Worm (Caenorhabditis elegans): Measurements from ENCODE around the gene srap-1.

ce11 chrII:11176441-11176840 lies 26.6 kb upstream of the srap-1 start:
- no peak for TF ChIP-seq lin-32 (GFP tag; optimal IDR thresholded peaks at IDR 0.05)
- no peak for TF ChIP-seq zip-8 (tag; optimal IDR thresholded peaks at IDR 0.05)
- no peak for TF ChIP-seq bed-3 (GFP tag; optimal IDR thresholded peaks at IDR 0.05)
- no peak for TF ChIP-seq nhr-237 (tag; optimal IDR thresholded peaks at IDR 0.05)
- no peak for TF ChIP-seq ztf-11 (tag; optimal IDR thresholded peaks at IDR 0.05)
- TF ChIP-seq unc-62 (GFP tag; optimal IDR thresholded peaks at IDR 0.05): no peak
- TF ChIP-seq elt-3 (tag; optimal IDR thresholded peaks at IDR 0.05): no peak
- no peak for TF ChIP-seq snpc-4 (tag; optimal IDR thresholded peaks at IDR 0.05)

Measured in whole organism, mixed stage, embryonic.